Worm (Caenorhabditis elegans) whole organism, L2 larva: ENCODE measurements around the gene Y105C5A.24.

ENCODE experiments used
- C34F6.9 ChIP-seq: fragments of 150-350 bp; optimal IDR thresholded peaks from 2 replicates; lab custom pipeline; 2014; ENCODE audit warnings: missing biosample characterization, missing genetic modification characterization
- F13H6.1 ChIP-seq: sonication (generic microtip); optimal IDR thresholded peaks from 2 replicates; lab custom pipeline; 2016; ENCODE audit warnings: missing genetic modification characterization, missing compliant biosample characterization
- ZK546.5 ChIP-seq: sonication (generic microtip); optimal IDR thresholded peaks from 2 replicates; lab custom pipeline; 2017; ENCODE audit warnings: missing biosample characterization, missing genetic modification characterization
- alr-1 ChIP-seq: fragments of 150-350 bp; optimal IDR thresholded peaks from 2 replicates; lab custom pipeline; 2014; ENCODE audit warnings: missing biosample characterization, missing genetic modification characterization
- ama-1 ChIP-seq: fragments of 150-350 bp; optimal IDR thresholded peaks from 2 replicates; lab custom pipeline; 2018; ENCODE audit warnings: inconsistent platforms
- blmp-1 ChIP-seq: sonication (generic microtip); optimal IDR thresholded peaks from 2 replicates; lab custom pipeline; 2017; ENCODE audit warnings: missing genetic modification characterization, mild to moderate bottlenecking, missing compliant biosample characterization, antibody characterized with exemption, moderate library complexity; ENCODE audit not compliant: insufficient read depth
- ceh-82 ChIP-seq: fragments of 150-350 bp; optimal IDR thresholded peaks from 2 replicates; lab custom pipeline; 2014; ENCODE audit warnings: missing biosample characterization, missing genetic modification characterization
- crh-2 ChIP-seq: sonication (generic microtip); optimal IDR thresholded peaks from 2 replicates; lab custom pipeline; 2017; ENCODE audit warnings: missing biosample characterization, missing genetic modification characterization
- dmd-4 ChIP-seq: sonication (generic microtip); optimal IDR thresholded peaks from 2 replicates; lab custom pipeline; 2017; ENCODE audit warnings: missing biosample characterization, missing genetic modification characterization
- elt-1 ChIP-seq: fragments of 150-350 bp; optimal IDR thresholded peaks from 2 replicates; lab custom pipeline; 2014; ENCODE audit warnings: missing biosample characterization, missing genetic modification characterization
- elt-3 ChIP-seq: sonication (generic microtip); optimal IDR thresholded peaks from 2 replicates; lab custom pipeline; 2017; ENCODE audit warnings: missing biosample characterization, missing genetic modification characterization
- fos-1 ChIP-seq: fragments of 150-350 bp; optimal IDR thresholded peaks from 2 replicates; lab custom pipeline; 2014; ENCODE audit warnings: missing biosample characterization, missing genetic modification characterization
- gmeb-1 ChIP-seq: fragments of 150-350 bp; optimal IDR thresholded peaks from 2 replicates; lab custom pipeline; 2014; ENCODE audit warnings: missing biosample characterization, missing genetic modification characterization
- lin-11 ChIP-seq: fragments of 150-350 bp; sonication (generic microtip); optimal IDR thresholded peaks from 2 replicates; lab custom pipeline; 2014; ENCODE audit warnings: missing biosample characterization, missing genetic modification characterization, inconsistent platforms, mixed read lengths
- lin-13 ChIP-seq: fragments of 150-350 bp; optimal IDR thresholded peaks from 2 replicates; lab custom pipeline; 2014; ENCODE audit warnings: missing biosample characterization, missing genetic modification reagents, missing genetic modification characterization
- lin-39 ChIP-seq: fragments of 150-350 bp; optimal IDR thresholded peaks from 2 replicates; lab custom pipeline; 2014; ENCODE audit warnings: missing biosample characterization, missing genetic modification reagents, missing genetic modification characterization
- lsy-2 ChIP-seq, 2 experiments: fragments of 150-350 bp in 1 of 2; sonication (generic microtip) in 1 of 2; optimal IDR thresholded peaks; 2 replicates each; lab custom pipeline; 2014 to 2017; ENCODE audit warnings: missing biosample characterization in 2 of 2, missing genetic modification characterization in 2 of 2
- nhr-10 ChIP-seq: sonication (generic microtip); optimal IDR thresholded peaks from 2 replicates; lab custom pipeline; 2017; ENCODE audit warnings: missing biosample characterization, missing genetic modification characterization
- nhr-21 ChIP-seq: fragments of 150-350 bp; optimal IDR thresholded peaks from 2 replicates; lab custom pipeline; 2014; ENCODE audit warnings: missing biosample characterization, missing genetic modification characterization
- nhr-23 ChIP-seq: fragments of 150-350 bp; optimal IDR thresholded peaks from 2 replicates; lab custom pipeline; 2014; ENCODE audit warnings: missing biosample characterization, missing genetic modification reagents, missing genetic modification characterization
- nhr-237 ChIP-seq: fragments of 150-350 bp; optimal IDR thresholded peaks from 2 replicates; lab custom pipeline; 2014; ENCODE audit warnings: missing biosample characterization, missing genetic modification characterization
- peb-1 ChIP-seq: fragments of 150-350 bp; optimal IDR thresholded peaks from 2 replicates; lab custom pipeline; 2014; ENCODE audit warnings: missing biosample characterization, missing genetic modification characterization
- sem-4 ChIP-seq: fragments of 150-350 bp; optimal IDR thresholded peaks from 2 replicates; lab custom pipeline; 2014; ENCODE audit warnings: missing biosample characterization, missing genetic modification reagents, missing genetic modification characterization
- skn-1 ChIP-seq: sonication (generic microtip); optimal IDR thresholded peaks from 2 replicates; lab custom pipeline; 2017; ENCODE audit warnings: missing biosample characterization, missing genetic modification characterization
- sma-3 ChIP-seq: sonication (generic microtip); optimal IDR thresholded peaks from 2 replicates; lab custom pipeline; 2016; ENCODE audit warnings: missing genetic modification reagents, missing genetic modification characterization, missing compliant biosample characterization
- sma-9 ChIP-seq, 2 experiments: fragments of 150-350 bp in 1 of 2; sonication (generic microtip) in 1 of 2; optimal IDR thresholded peaks; 2 replicates each; lab custom pipeline; 2014 to 2016; ENCODE audit warnings: missing genetic modification characterization in 2 of 2, mild to moderate bottlenecking in 1 of 2, missing biosample characterization in 1 of 2, missing compliant biosample characterization in 1 of 2, missing genetic modification reagents in 1 of 2, moderate library complexity in 1 of 2
- snpc-4 ChIP-seq: fragments of 150-350 bp; optimal IDR thresholded peaks from 2 replicates; lab custom pipeline; 2014; ENCODE audit warnings: missing biosample characterization, missing genetic modification characterization
- unc-39 ChIP-seq: fragments of 150-350 bp; optimal IDR thresholded peaks from 2 replicates; lab custom pipeline; 2014; ENCODE audit warnings: missing biosample characterization, missing genetic modification characterization
- unc-55 ChIP-seq: fragments of 150-350 bp; sonication (generic microtip); optimal IDR thresholded peaks from 3 replicates; lab custom pipeline; 2014; ENCODE audit warnings: missing biosample characterization, missing genetic modification reagents, missing genetic modification characterization
- zag-1 ChIP-seq: fragments of 150-350 bp; optimal IDR thresholded peaks from 2 replicates; lab custom pipeline; 2014; ENCODE audit warnings: missing biosample characterization, missing genetic modification characterization
- ztf-1 ChIP-seq: fragments of 200-800 bp; sonication (Bioruptor generic); conservative IDR thresholded peaks from 2 replicates; pipeline ENCODE4 v1.3.6; 2022; ENCODE audit warnings: missing genetic modification characterization, missing compliant biosample characterization
- ztf-4 ChIP-seq: fragments of 150-350 bp; optimal IDR thresholded peaks from 2 replicates; lab custom pipeline; 2014; ENCODE audit warnings: missing biosample characterization, missing genetic modification characterization

The Y105C5A.24 gene

DNA sequence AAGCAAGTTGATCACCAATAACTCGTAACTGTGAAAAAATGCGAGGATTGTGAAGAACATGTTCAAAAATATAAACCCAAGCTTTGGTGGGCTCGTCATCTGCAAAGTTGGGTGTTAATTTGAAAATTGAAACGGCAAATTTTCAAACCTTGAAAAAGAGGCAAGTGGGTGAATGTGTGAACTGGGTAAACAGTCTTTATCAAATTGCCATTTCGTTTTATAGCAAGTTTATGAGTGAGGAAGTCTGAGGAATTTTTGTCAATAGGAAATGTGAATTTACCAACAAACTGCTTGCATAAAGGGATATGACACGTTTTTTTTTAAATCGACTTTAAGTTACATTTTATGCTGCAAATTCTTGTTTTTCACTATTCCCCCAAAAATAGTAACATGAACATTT, 3.1 kb upstream of the Y105C5A.24 start, which contains the start of gene Y105C5A.1270:
Gene Y105C5A.1270 (minus strand): TSS at position 101 of the 400 bp plus-strand sequence.
- TF ChIP-seq sma-3 (GFP tag; lab: Kevin White, UChicago), result no peak
- no peak for TF ChIP-seq ztf-4 (tag; lab: Kevin White, UChicago)
- TF ChIP-seq elt-3, result no peak

DNA sequence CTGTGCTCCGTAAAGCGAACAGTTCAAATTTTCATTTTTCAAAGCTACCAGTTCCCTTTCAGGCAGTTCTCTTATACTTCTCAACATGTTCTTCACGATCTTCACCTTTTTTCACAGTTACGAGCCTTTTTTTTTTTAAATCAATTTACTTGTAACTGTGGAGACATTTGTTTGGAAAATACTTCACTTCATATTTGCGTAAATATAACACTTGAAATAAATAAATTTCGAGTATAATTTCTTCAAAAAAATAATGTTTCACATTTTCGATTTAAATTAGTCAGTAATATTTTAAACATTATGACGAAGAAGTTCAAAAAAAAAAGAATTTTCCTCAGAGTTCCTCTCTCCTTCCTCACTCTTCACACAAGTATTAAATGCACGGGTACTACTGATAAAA, 2.6 kb upstream of the Y105C5A.24 start, which contains the start of gene Y105C5A.1269:
Gene Y105C5A.1269 (plus strand): TSS at position 301 of the 400 bp plus-strand sequence.
- no peak for TF ChIP-seq C34F6.9 (tag; lab: Kevin White, UChicago)
- TF ChIP-seq F13H6.1 (tag; lab: Kevin White, UChicago), result no peak
- no peak for TF ChIP-seq nhr-21
- no peak for TF ChIP-seq skn-1 (tag; lab: Kevin White, UChicago)
- no peak for TF ChIP-seq zag-1 (tag; lab: Kevin White, UChicago)
- TF ChIP-seq sem-4, result no peak
- no peak for TF ChIP-seq alr-1 (tag; lab: Kevin White, UChicago)
- TF ChIP-seq sma-9 (GFP tag; optimal IDR thresholded peaks at IDR 0.05; lab: Kevin White, UChicago), result no peak
- TF ChIP-seq sma-9 (tag; optimal IDR thresholded peaks at IDR 0.05; lab: Kevin White, UChicago), result no peak
- TF ChIP-seq ztf-1 (GFP tag; lab: Robert Waterston, UW), result no peak
- TF ChIP-seq ama-1 (lab: Kevin White, UChicago), result no peak
- TF ChIP-seq unc-55, result no peak
- TF ChIP-seq crh-2 (tag; lab: Kevin White, UChicago), result no peak
- no peak for TF ChIP-seq elt-1 (tag; lab: Kevin White, UChicago)
- TF ChIP-seq lsy-2 (tag; optimal IDR thresholded peaks at IDR 0.05; lab: Kevin White, UChicago), result no peak
- no peak for TF ChIP-seq ztf-4 (tag; lab: Kevin White, UChicago)
- TF ChIP-seq gmeb-1 (tag; lab: Kevin White, UChicago), result no peak
- TF ChIP-seq, all 48 proteins: peak for 0

DNA sequence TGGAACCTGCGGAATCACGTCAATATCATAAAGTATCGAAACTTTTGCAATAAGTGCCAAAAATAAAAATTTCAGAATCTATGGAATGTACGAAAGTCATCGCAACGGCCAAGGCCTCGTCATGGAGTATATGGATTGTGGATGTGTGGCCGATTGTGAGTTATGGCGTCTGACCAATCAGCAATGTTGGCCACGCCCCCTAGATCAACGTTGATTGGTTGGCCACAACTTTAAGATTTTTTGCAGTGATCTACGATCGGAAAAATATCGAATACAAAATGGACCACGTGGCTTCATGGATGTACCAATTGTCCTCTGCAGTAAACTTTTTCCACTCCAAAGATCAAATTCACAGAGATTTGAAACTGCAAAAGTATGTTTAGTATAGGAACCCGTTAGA, 972 bp downstream of the Y105C5A.24 start:
- TF ChIP-seq ZK546.5 (tag; lab: Kevin White, UChicago) (no peak), nhr-237 (tag; lab: Kevin White, UChicago) (no peak), alr-1 (tag; lab: Kevin White, UChicago) (no peak), zag-1 (tag; lab: Kevin White, UChicago) (no peak), dmd-4 (tag; lab: Kevin White, UChicago) (no peak), lin-11 (no peak), snpc-4 (tag; lab: Kevin White, UChicago) (no peak), lin-13 (GFP tag; lab: Kevin White, UChicago) (no peak), nhr-10 (no peak)

DNA sequence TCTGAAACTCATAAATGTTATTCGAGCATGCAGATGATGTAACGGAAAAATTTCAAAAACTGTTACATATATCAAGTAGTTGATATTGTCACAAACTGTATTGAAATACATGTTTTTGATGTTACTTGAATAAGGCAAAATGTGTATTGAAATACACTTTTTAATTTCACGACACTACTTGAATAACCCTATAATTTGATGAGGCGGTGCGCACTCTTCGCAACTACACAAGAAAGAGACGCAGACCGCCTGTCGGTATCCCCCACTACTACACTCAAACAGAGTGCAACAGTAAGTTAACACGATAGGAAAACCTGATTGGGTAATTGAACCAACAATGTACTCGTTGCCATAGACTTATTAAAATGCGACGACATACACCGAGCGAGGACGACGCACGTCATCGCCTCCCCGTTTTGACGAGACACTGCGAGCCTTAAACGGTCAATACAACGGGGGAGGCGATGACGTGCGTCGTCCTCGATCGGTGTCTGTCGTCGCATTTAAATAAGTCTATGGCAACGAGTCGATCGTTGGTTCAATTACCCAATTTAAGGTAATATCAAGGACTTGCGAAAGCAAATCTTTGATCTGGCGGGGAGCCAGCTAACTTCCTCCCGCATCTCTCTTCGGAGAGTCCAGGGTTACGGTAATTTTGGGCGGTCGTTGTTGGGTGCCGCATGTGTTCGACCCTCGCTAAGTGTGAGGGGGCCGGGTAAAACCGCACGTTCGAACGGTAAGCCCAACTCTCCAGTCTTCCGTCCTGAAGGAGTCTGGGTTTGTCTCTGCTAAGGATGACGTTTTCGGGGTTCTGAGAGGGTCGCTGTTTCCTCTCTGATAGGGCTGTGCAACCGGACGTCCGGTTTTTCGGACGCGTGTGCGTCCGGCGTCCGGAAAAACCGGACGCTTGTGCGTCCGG, 3.5 kb downstream of the Y105C5A.24 start:
- TF ChIP-seq ztf-4 (tag; lab: Kevin White, UChicago) (no peak), snpc-4 (tag; lab: Kevin White, UChicago) (peak; percentile 77), lsy-2 (tag; optimal IDR thresholded peaks at IDR 0.05; lab: Kevin White, UChicago) (no peak)

DNA sequence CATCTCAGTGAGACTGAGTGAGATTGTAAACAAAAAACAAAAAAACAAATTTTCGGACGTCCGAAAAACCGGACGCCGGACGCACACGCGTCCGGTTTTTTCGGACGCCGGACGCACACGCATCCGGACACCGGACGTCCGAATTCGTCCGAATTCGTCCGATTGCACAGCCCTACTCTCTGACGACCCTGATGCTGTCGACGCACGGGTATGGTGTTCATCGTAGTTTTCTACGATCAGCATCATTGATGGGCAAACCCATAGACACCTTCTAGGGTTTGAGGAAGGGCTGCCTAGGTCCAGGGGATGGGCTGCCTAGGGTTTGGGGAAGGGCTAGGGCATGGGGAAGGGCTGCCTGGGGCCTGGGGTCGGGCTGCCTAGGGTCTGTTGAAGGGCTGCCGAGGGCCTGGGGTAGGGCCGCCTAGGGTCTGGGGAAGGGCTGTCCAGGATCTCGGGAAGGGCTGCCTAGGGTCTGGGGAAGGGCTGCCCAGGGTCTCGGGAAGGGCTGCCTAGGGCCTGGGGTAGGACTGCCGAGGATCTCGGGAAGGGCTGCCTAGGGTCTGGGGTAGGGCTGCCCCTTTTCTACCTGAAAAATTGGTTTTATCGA, 4.2 kb downstream of the Y105C5A.24 start:
- TF ChIP-seq crh-2 (tag; lab: Kevin White, UChicago), result no peak
- TF ChIP-seq F13H6.1 (tag; lab: Kevin White, UChicago), result no peak
- no peak for TF ChIP-seq unc-39 (tag; lab: Kevin White, UChicago)
- no peak for TF ChIP-seq sma-9 (GFP tag; optimal IDR thresholded peaks at IDR 0.05; lab: Kevin White, UChicago)
- no peak for TF ChIP-seq sma-9 (tag; optimal IDR thresholded peaks at IDR 0.05; lab: Kevin White, UChicago)
- TF ChIP-seq peb-1 (tag; lab: Kevin White, UChicago), result no peak
- TF ChIP-seq lin-39 (tag; lab: Kevin White, UChicago), result no peak
- no peak for TF ChIP-seq ceh-82 (tag; lab: Kevin White, UChicago)
- TF ChIP-seq dmd-4 (tag; lab: Kevin White, UChicago), result no peak
- TF ChIP-seq gmeb-1 (tag; lab: Kevin White, UChicago), result no peak
- no peak for TF ChIP-seq nhr-23 (tag; lab: Kevin White, UChicago)
- TF ChIP-seq ZK546.5 (tag; lab: Kevin White, UChicago), result no peak
- no peak for TF ChIP-seq elt-3
- no peak for TF ChIP-seq lin-11
- no peak for TF ChIP-seq snpc-4 (tag; lab: Kevin White, UChicago)
- TF ChIP-seq blmp-1 (tag; lab: Kevin White, UChicago), result no peak
- no peak for TF ChIP-seq fos-1 (tag; lab: Kevin White, UChicago)
